Fruit fly (Drosophila melanogaster) whole organism, prepupa: ENCODE results near the gene Socs36E.

Experiments
- CG11762 ChIP-seq: fragments of 200-800 bp; sonication (Bioruptor generic); optimal IDR thresholded peaks from 3 replicates; lab custom pipeline; 2016; ENCODE audit warnings: missing biosample characterization, missing genetic modification characterization; ENCODE audit not compliant: insufficient read depth
- CG16779 ChIP-seq: fragments of 200-800 bp; sonication (Bioruptor generic); optimal IDR thresholded peaks from 3 replicates; lab custom pipeline; 2017; ENCODE audit warnings: missing biosample characterization, mild to moderate bottlenecking, missing genetic modification characterization
- CG6163 ChIP-seq: fragments of 200-800 bp; sonication (Bioruptor generic); IDR thresholded peaks from 3 replicates; pipeline ENCODE4 v1.3.6; 2022; ENCODE audit warnings: missing biosample characterization, missing genetic modification characterization
- CG6808 ChIP-seq: fragments of 200-800 bp; sonication (Bioruptor generic); optimal IDR thresholded peaks from 3 replicates; lab custom pipeline; 2017; ENCODE audit warnings: missing biosample characterization, missing genetic modification characterization, mild to moderate bottlenecking, moderate library complexity, missing genetic modification reagents
- CG6854 ChIP-seq: fragments of 200-800 bp; sonication (Bioruptor generic); optimal IDR thresholded peaks from 2 replicates; lab custom pipeline; 2017; ENCODE audit warnings: missing biosample characterization, mild to moderate bottlenecking, missing genetic modification characterization
- Gug ChIP-seq: fragments of 200-800 bp; sonication (Bioruptor generic); IDR thresholded peaks from 2 replicates; pipeline ENCODE4 v1.3.6; 2022; ENCODE audit warnings: missing biosample characterization, missing genetic modification characterization
- Hr39 ChIP-seq: fragments of 200-800 bp; sonication (Bioruptor generic); optimal IDR thresholded peaks from 2 replicates; lab custom pipeline; 2016; ENCODE audit warnings: missing biosample characterization, missing genetic modification characterization
- Sox102F ChIP-seq: fragments of 200-800 bp; sonication (Bioruptor generic); optimal IDR thresholded peaks from 2 replicates; lab custom pipeline; 2016; ENCODE audit warnings: missing biosample characterization, mild to moderate bottlenecking, missing genetic modification characterization
- dac ChIP-seq: fragments of 200-800 bp; sonication (Bioruptor generic); optimal IDR thresholded peaks from 2 replicates; lab custom pipeline; 2017; ENCODE audit warnings: missing biosample characterization, mild to moderate bottlenecking, missing genetic modification characterization
- fd85E ChIP-seq: fragments of 200-800 bp; sonication (Bioruptor generic); optimal IDR thresholded peaks from 3 replicates; lab custom pipeline; 2016; ENCODE audit warnings: missing biosample characterization, missing genetic modification characterization
- vri ChIP-seq: fragments of 200-800 bp; sonication (Bioruptor generic); optimal IDR thresholded peaks from 3 replicates; lab custom pipeline; 2016; ENCODE audit warnings: missing biosample characterization, mild to moderate bottlenecking, missing genetic modification characterization

dm6 chr2L:18113079-18113478 lies 39.1 kb downstream of the Socs36E start, which contains the start of gene CG44476:
- TF ChIP-seq CG6808 (GFP tag; lab: Kevin White, UChicago) = no peak
- TF ChIP-seq dac (GFP tag; lab: Kevin White, UChicago) = no peak
- no peak for TF ChIP-seq Gug (GFP tag; lab: Robert Waterston, UW)
- no peak for TF ChIP-seq Hr39
- TF ChIP-seq fd85E = no peak
- TF ChIP-seq CG6854 (GFP tag; lab: Kevin White, UChicago) = no peak
- TF ChIP-seq vri (GFP tag; lab: Kevin White, UChicago) = no peak
- TF ChIP-seq CG16779 (tag; lab: Kevin White, UChicago) = no peak
- TF ChIP-seq CG11762 = no peak
- no peak for TF ChIP-seq CG6163 (GFP tag; lab: Robert Waterston, UW)
- TF ChIP-seq Sox102F (GFP tag; lab: Kevin White, UChicago) = no peak
